Worm (Caenorhabditis elegans) whole organism, L4 larva: ENCODE measurements around the gene F43C11.1.

Experiments
- R02D3.7 ChIP-seq: fragments of 150-350 bp; sonication (generic microtip); optimal IDR thresholded peaks from 3 replicates; lab custom pipeline; 2014; ENCODE audit warnings: missing biosample characterization, missing genetic modification characterization
- T20F7.1 ChIP-seq: fragments of 200-800 bp; sonication (Bioruptor generic); optimal IDR thresholded peaks from 2 replicates; lab custom pipeline; 2018; ENCODE audit warnings: mild to moderate bottlenecking, missing genetic modification characterization, missing compliant biosample characterization
- T26A8.4 ChIP-seq: fragments of 200-800 bp; sonication (Bioruptor generic); IDR thresholded peaks from 2 replicates; pipeline ENCODE4 v1.3.6; 2022; ENCODE audit warnings: missing genetic modification characterization, missing compliant biosample characterization
- Y105C5A.15 ChIP-seq: fragments of 200-800 bp; sonication (Bioruptor generic); IDR thresholded peaks from 2 replicates; pipeline ENCODE4 v1.3.6; 2022; ENCODE audit warnings: missing genetic modification characterization, missing compliant biosample characterization
- Y48G9A.11 ChIP-seq: fragments of 200-800 bp; sonication (Bioruptor generic); IDR thresholded peaks from 2 replicates; pipeline ENCODE4 v1.3.6; 2022; ENCODE audit warnings: missing genetic modification reagents, missing genetic modification characterization, missing compliant biosample characterization
- Y5F2A.4 ChIP-seq: fragments of 200-800 bp; sonication (Bioruptor generic); optimal IDR thresholded peaks from 2 replicates; lab custom pipeline; 2018; ENCODE audit warnings: mild to moderate bottlenecking, missing genetic modification characterization, missing compliant biosample characterization
- ZK337.2 ChIP-seq: fragments of 200-800 bp; sonication (Bioruptor generic); IDR thresholded peaks from 2 replicates; pipeline ENCODE4 v1.3.6; 2022; ENCODE audit warnings: missing genetic modification reagents, missing genetic modification characterization, missing compliant biosample characterization
- ZK546.5 ChIP-seq, 2 experiments: sonication (generic microtip); optimal IDR thresholded peaks; 2 replicates each; lab custom pipeline; 2017; ENCODE audit warnings: missing biosample characterization in 2 of 2, missing genetic modification characterization in 2 of 2
- aha-1 ChIP-seq: fragments of 150-350 bp; peaks from one replicate; lab custom pipeline; 2014; ENCODE audit warnings: missing biosample characterization, missing genetic modification characterization
- attf-4 ChIP-seq: sonication (generic microtip); optimal IDR thresholded peaks from 3 replicates; lab custom pipeline; 2017; ENCODE audit warnings: missing biosample characterization, missing genetic modification characterization
- ceh-44 ChIP-seq: fragments of 200-800 bp; sonication (Bioruptor generic); IDR thresholded peaks from 2 replicates; pipeline ENCODE4 v1.3.6; 2022; ENCODE audit warnings: missing genetic modification reagents, missing genetic modification characterization, missing compliant biosample characterization
- ceh-62 ChIP-seq: sonication (generic microtip); optimal IDR thresholded peaks from 2 replicates; lab custom pipeline; 2017; ENCODE audit warnings: missing biosample characterization, missing genetic modification characterization
- cey-2 ChIP-seq: sonication (generic microtip); optimal IDR thresholded peaks from 3 replicates; lab custom pipeline; 2017; ENCODE audit warnings: missing genetic modification characterization, mild to moderate bottlenecking, missing compliant biosample characterization, antibody characterized with exemption, borderline replicate concordance; ENCODE audit not compliant: insufficient read depth
- daf-16 ChIP-seq, 3 experiments: sonication (generic microtip); optimal IDR thresholded peaks; 2 replicates each; lab custom pipeline; 2016 to 2017; ENCODE audit warnings: missing genetic modification characterization in 3 of 3, missing genetic modification reagents in 3 of 3, mild to moderate bottlenecking in 2 of 3, missing compliant biosample characterization in 2 of 3, missing biosample characterization in 1 of 3, moderate library complexity in 1 of 3
- daf-19 ChIP-seq: fragments of 200-800 bp; sonication (Bioruptor generic); conservative IDR thresholded peaks from 2 replicates; pipeline ENCODE4 v1.3.6; 2022; ENCODE audit warnings: missing genetic modification characterization, missing compliant biosample characterization
- daf-8 ChIP-seq: fragments of 200-800 bp; sonication (Bioruptor generic); IDR thresholded peaks from 2 replicates; pipeline ENCODE4 v1.3.6; 2022; ENCODE audit warnings: missing genetic modification characterization, missing compliant biosample characterization
- dmd-6 ChIP-seq: fragments of 200-800 bp; sonication (Bioruptor generic); IDR thresholded peaks from 2 replicates; pipeline ENCODE4 v1.3.6; 2022; ENCODE audit warnings: missing genetic modification reagents, missing genetic modification characterization, missing compliant biosample characterization
- dmd-9 ChIP-seq: fragments of 200-800 bp; sonication (Bioruptor generic); IDR thresholded peaks from 2 replicates; pipeline ENCODE4 v1.3.6; 2022; ENCODE audit warnings: missing genetic modification reagents, missing genetic modification characterization, missing compliant biosample characterization
- dve-1 ChIP-seq: sonication (generic microtip); optimal IDR thresholded peaks from 2 replicates; lab custom pipeline; 2017; ENCODE audit warnings: antibody characterized with exemption, mild to moderate bottlenecking, missing genetic modification characterization, missing compliant biosample characterization; ENCODE audit not compliant: insufficient read depth
- fos-1 ChIP-seq: fragments of 150-350 bp; optimal IDR thresholded peaks from 2 replicates; lab custom pipeline; 2014; ENCODE audit warnings: missing biosample characterization, missing genetic modification characterization
- gei-8 ChIP-seq: fragments of 200-800 bp; sonication (Bioruptor generic); optimal IDR thresholded peaks from 2 replicates; lab custom pipeline; 2018; ENCODE audit warnings: mild to moderate bottlenecking, missing genetic modification characterization, missing compliant biosample characterization
- hlh-11 ChIP-seq: fragments of 200-800 bp; sonication (Bioruptor generic); optimal IDR thresholded peaks from 2 replicates; lab custom pipeline; 2018; ENCODE audit warnings: mild to moderate bottlenecking, missing genetic modification characterization, missing compliant biosample characterization
- hlh-30 ChIP-seq: sonication (generic microtip); optimal IDR thresholded peaks from 2 replicates; lab custom pipeline; 2017; ENCODE audit warnings: antibody characterized with exemption, mild to moderate bottlenecking, missing genetic modification characterization, missing compliant biosample characterization; ENCODE audit not compliant: insufficient read depth
- hmg-1.1 ChIP-seq: fragments of 200-800 bp; sonication (Bioruptor generic); IDR thresholded peaks from 2 replicates; pipeline ENCODE4 v1.3.6; 2022; ENCODE audit warnings: missing genetic modification reagents, missing genetic modification characterization, missing compliant biosample characterization
- lim-7 ChIP-seq: fragments of 200-800 bp; sonication (Bioruptor generic); IDR thresholded peaks from 2 replicates; pipeline ENCODE4 v1.3.6; 2022; ENCODE audit warnings: missing genetic modification characterization, missing compliant biosample characterization
- lin-1 ChIP-seq: fragments of 200-800 bp; sonication (Bioruptor generic); IDR thresholded peaks from 2 replicates; pipeline ENCODE4 v1.3.6; 2022; ENCODE audit warnings: missing genetic modification reagents, missing genetic modification characterization, missing compliant biosample characterization
- lin-39 ChIP-seq: fragments of 150-350 bp; optimal IDR thresholded peaks from 2 replicates; lab custom pipeline; 2014; ENCODE audit warnings: missing biosample characterization, missing genetic modification reagents, missing genetic modification characterization
- mxl-2 ChIP-seq: fragments of 200-800 bp; sonication (Bioruptor generic); conservative IDR thresholded peaks from 2 replicates; pipeline ENCODE4 v1.3.6; 2022; ENCODE audit warnings: missing genetic modification reagents, missing genetic modification characterization, missing compliant biosample characterization
- mxl-3 ChIP-seq: fragments of 200-800 bp; sonication (Bioruptor generic); optimal IDR thresholded peaks from 2 replicates; lab custom pipeline; 2018; ENCODE audit warnings: mild to moderate bottlenecking, missing genetic modification characterization, missing compliant biosample characterization
- nhr-25 ChIP-seq: sonication (generic microtip); optimal IDR thresholded peaks from 2 replicates; lab custom pipeline; 2017; ENCODE audit warnings: missing genetic modification characterization, mild to moderate bottlenecking, missing compliant biosample characterization, antibody characterized with exemption, moderate library complexity, borderline replicate concordance; ENCODE audit not compliant: insufficient read depth
- nhr-28 ChIP-seq: fragments of 150-350 bp; optimal IDR thresholded peaks from 2 replicates; lab custom pipeline; 2014; ENCODE audit warnings: missing biosample characterization, missing genetic modification characterization
- nhr-41 ChIP-seq: fragments of 200-800 bp; sonication (Bioruptor generic); IDR thresholded peaks from 2 replicates; pipeline ENCODE4 v1.3.6; 2022; ENCODE audit warnings: missing genetic modification reagents, missing genetic modification characterization, missing compliant biosample characterization
- nhr-42 ChIP-seq: fragments of 200-800 bp; sonication (Bioruptor generic); IDR thresholded peaks from 2 replicates; pipeline ENCODE4 v1.3.6; 2022; ENCODE audit warnings: missing genetic modification characterization, missing compliant biosample characterization
- nhr-48 ChIP-seq: sonication (generic microtip); optimal IDR thresholded peaks from 2 replicates; lab custom pipeline; 2016; ENCODE audit warnings: mild to moderate bottlenecking, missing genetic modification characterization, missing compliant biosample characterization
- nhr-77 ChIP-seq: fragments of 150-350 bp; optimal IDR thresholded peaks from 2 replicates; lab custom pipeline; 2014; ENCODE audit warnings: missing biosample characterization, missing genetic modification characterization
- php-3 ChIP-seq: fragments of 200-800 bp; sonication (Bioruptor generic); IDR thresholded peaks from 2 replicates; pipeline ENCODE4 v1.3.6; 2022; ENCODE audit warnings: missing genetic modification reagents, missing genetic modification characterization, missing compliant biosample characterization
- pqm-1 ChIP-seq: sonication (generic microtip); optimal IDR thresholded peaks from 2 replicates; lab custom pipeline; 2017; ENCODE audit warnings: missing biosample characterization, missing genetic modification characterization
- sdz-12 ChIP-seq: fragments of 200-800 bp; sonication (Bioruptor generic); optimal IDR thresholded peaks from 2 replicates; lab custom pipeline; 2018; ENCODE audit warnings: mild to moderate bottlenecking, missing genetic modification characterization, missing compliant biosample characterization
- snpc-1.2 ChIP-seq: fragments of 200-800 bp; sonication (Bioruptor generic); IDR thresholded peaks from 2 replicates; pipeline ENCODE4 v1.3.6; 2022; ENCODE audit warnings: missing genetic modification reagents, missing genetic modification characterization, missing compliant biosample characterization
- snpc-4 ChIP-seq: fragments of 150-350 bp; optimal IDR thresholded peaks from 2 replicates; lab custom pipeline; 2014; ENCODE audit warnings: missing biosample characterization, missing genetic modification characterization
- spr-3 ChIP-seq: fragments of 200-800 bp; sonication (Bioruptor generic); optimal IDR thresholded peaks from 2 replicates; lab custom pipeline; 2018; ENCODE audit warnings: mild to moderate bottlenecking, missing genetic modification characterization, missing compliant biosample characterization
- unc-130 ChIP-seq: sonication (generic microtip); optimal IDR thresholded peaks from 2 replicates; lab custom pipeline; 2016; ENCODE audit warnings: missing genetic modification reagents, missing genetic modification characterization, missing compliant biosample characterization
- unc-39 ChIP-seq: sonication (generic microtip); optimal IDR thresholded peaks from 2 replicates; lab custom pipeline; 2017; ENCODE audit warnings: missing biosample characterization, missing genetic modification characterization
- unc-62 ChIP-seq, 3 experiments: fragments of 150-350 bp in 1 of 3; sonication (generic microtip); optimal IDR thresholded peaks in 2 of 3; peaks in 1 of 3; 1 replicate in 1 of 3; 2 replicates in 2 of 3; lab custom pipeline; 2014 to 2017; ENCODE audit warnings: missing biosample characterization in 3 of 3, missing genetic modification characterization in 3 of 3, missing genetic modification reagents in 3 of 3, missing genotype in 1 of 3
- zip-11 ChIP-seq: fragments of 200-800 bp; sonication (Bioruptor generic); IDR thresholded peaks from 2 replicates; pipeline ENCODE4 v1.3.6; 2022; ENCODE audit warnings: missing genetic modification characterization, missing compliant biosample characterization

The F43C11.1 gene

DNA sequence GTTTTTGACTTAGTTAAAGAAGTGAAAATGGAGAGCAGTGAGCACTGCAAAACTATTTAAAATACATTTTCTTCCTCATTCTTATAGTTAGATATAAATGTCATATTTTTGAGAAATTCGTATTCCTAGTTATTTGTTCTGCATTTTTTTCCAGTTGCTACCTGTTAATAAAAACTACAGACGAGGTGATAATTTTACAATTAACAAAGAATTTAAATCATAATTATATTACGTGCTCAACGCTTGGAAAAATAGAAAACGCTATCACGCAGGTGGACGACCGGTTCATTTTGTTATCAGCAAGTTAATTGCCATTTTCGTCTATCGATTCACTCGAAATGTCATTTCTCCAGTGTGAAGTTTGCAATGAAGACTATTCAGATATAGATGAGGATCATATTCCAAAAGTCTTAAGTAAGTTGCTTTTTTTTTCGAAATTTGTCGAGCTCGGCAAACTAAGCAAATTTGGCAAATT, 39.0 kb upstream of the F43C11.1 start, which contains the start of the genes ZK1240.5 and ZK1240.9 (continued):
- 0 out of 2 replicates have a peak, but pooled peaks have one; percentile 14 for TF ChIP-seq dmd-6
- TF ChIP-seq cey-2: no peak
- no peak for TF ChIP-seq ceh-62 (tag; lab: Kevin White, UChicago)
- peak; percentile 9; the same call in 1 of the 2 replicates for TF ChIP-seq php-3 (GFP tag; lab: Robert Waterston, UW)

ce11 chrII:2320097-2320496, 36.8 kb upstream of the F43C11.1 start, which contains the start of gene ZK1240.3:
ZK1240.3 (plus strand) TSS chrII:2320334.
- TF ChIP-seq R02D3.7 (no peak), dve-1 (peak; percentile 23), aha-1 (tag; lab: Kevin White, UChicago) (peak; percentile 80), nhr-41 (GFP tag; lab: Robert Waterston, UW) (peak; percentile 55; the same call in 1 of the 2 replicates), unc-62 (GFP tag; optimal IDR thresholded peaks at IDR 0.05 in 1 of 2; lab: Kevin White, UChicago) (peak in 1 of 2 experiments; percentile 37), unc-62 (tag; optimal IDR thresholded peaks at IDR 0.05; lab: Kevin White, UChicago) (no peak), hlh-11 (tag; lab: Kevin White, UChicago) (peak; percentile 58), dmd-9 (no peak), T26A8.4 (GFP tag; lab: Robert Waterston, UW) (no peak), pqm-1 (peak; percentile 91), dmd-6 (peak; percentile 69), Y48G9A.11 (no peak), T20F7.1 (GFP tag; lab: Kevin White, UChicago) (peak; percentile 32), attf-4 (no peak), daf-19 (GFP tag; lab: Robert Waterston, UW) (no peak), nhr-28 (peak; percentile 78), php-3 (GFP tag; lab: Robert Waterston, UW) (0 out of 2 replicates have a peak, but pooled peaks have one; percentile 48), nhr-42 (GFP tag; lab: Robert Waterston, UW) (no peak), daf-16 (GFP tag; optimal IDR thresholded peaks at IDR 0.05; lab: Kevin White, UChicago) (no peak), daf-16 (tag; optimal IDR thresholded peaks at IDR 0.05; lab: Kevin White, UChicago) (peak; percentile 62)

DNA sequence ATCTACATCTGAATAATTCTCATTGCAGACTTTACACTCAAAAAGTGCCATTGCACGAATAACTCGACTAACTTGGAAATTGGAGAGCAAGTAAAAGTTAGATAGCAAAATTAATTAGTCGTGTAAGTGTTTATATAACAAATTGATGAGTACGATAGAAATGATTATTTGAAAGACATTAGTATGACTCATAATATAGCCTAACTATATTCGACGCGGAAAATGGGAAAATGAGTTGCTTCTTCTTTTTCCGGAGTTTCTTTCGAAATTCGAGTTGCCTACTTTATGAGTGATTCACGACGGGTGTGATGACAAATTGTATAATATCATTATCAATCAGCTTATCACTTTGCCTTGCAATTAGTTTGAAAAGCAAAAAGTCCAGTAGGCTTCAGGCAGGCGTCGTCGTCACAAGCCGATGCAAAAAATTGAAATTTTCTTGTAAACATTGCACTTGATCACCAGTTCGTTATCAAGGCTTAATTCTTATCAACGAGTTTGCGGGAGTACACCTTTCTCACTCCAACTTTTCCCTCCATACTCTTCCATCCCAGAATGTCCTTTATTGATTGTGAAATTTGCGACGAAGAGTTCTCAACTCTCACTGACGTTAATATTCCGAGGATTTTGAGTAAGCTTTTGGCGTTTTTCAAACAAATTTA, 33.9 kb upstream of the F43C11.1 start, which contains the start of the genes ZK1240.6 and ZK1240.2:
Gene ZK1240.6, minus strand, starts transcription at position 51 of the 662 bp plus-strand sequence.
Gene ZK1240.2, plus strand, starts transcription at position 520 of the 662 bp plus-strand sequence.
- TF ChIP-seq unc-39 (tag; lab: Kevin White, UChicago) (no peak), nhr-28 (peak; percentile 69), lin-39 (tag; lab: Kevin White, UChicago) (no peak), snpc-4 (no peak), ceh-44 (GFP tag; lab: Robert Waterston, UW) (no peak), mxl-3 (GFP tag; lab: Kevin White, UChicago) (no peak), hlh-11 (tag; lab: Kevin White, UChicago) (peak; percentile 55), lim-7 (no peak), unc-130 (GFP tag; lab: Kevin White, UChicago) (no peak), snpc-1.2 (GFP tag; lab: Robert Waterston, UW) (no peak), sdz-12 (GFP tag; lab: Kevin White, UChicago) (no peak), zip-11 (GFP tag; lab: Robert Waterston, UW) (no peak), nhr-77 (tag; lab: Kevin White, UChicago) (no peak), ZK337.2 (no peak), Y105C5A.15 (GFP tag; lab: Robert Waterston, UW) (no peak), Y5F2A.4 (GFP tag; lab: Kevin White, UChicago) (no peak), fos-1 (tag; lab: Kevin White, UChicago) (no peak), T26A8.4 (GFP tag; lab: Robert Waterston, UW) (no peak), mxl-2 (GFP tag; lab: Robert Waterston, UW) (no peak), hmg-1.1 (no peak), hlh-30 (tag; lab: Kevin White, UChicago) (peak; percentile 29), php-3 (GFP tag; lab: Robert Waterston, UW) (no peak), nhr-48 (tag; lab: Kevin White, UChicago) (no peak), daf-8 (GFP tag; lab: Robert Waterston, UW) (no peak), lin-1 (GFP tag; lab: Robert Waterston, UW) (peak; percentile 17; the same call in 1 of the 2 replicates), gei-8 (GFP tag; lab: Kevin White, UChicago) (no peak), spr-3 (GFP tag; lab: Kevin White, UChicago) (no peak), ZK546.5 (tag; optimal IDR thresholded peaks at IDR 0.05; lab: Kevin White, UChicago) (no peak), pqm-1 (peak; percentile 85), nhr-25 (tag; lab: Kevin White, UChicago) (no peak)
